Worm (Caenorhabditis elegans): ENCODE results near the gene vps-41.

DNA sequence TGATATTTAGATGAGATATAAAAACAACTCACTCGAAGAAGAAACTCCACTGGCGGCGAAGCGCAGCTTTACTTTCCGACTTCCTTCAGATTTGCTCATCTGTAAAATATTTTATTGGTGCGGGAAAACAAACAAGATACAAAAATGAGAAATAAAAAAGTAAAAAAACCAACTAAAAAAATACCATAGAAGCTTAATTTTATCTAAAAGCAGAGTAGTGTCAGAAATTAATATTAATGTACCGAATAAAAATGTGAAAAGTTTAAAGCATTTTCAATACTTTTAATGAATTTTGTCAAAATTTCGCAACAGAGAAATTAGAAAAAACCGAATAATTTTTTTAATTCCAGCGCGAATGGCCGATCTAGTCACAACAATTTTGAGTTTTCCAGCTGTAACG lies 39.7 kb downstream of the vps-41 start, which contains the start of gene sto-2:
- TF ChIP-seq dao-5 (tag; optimal IDR thresholded peaks at IDR 0.05) = no peak
- TF ChIP-seq him-1 (tag; optimal IDR thresholded peaks at IDR 0.05) = no peak

Measured in whole organism, L4/young adult.